Fruit fly (Drosophila melanogaster) whole organism, embryonic: ENCODE measurements around the gene Shmt.

Source experiments
- BEAF-32 ChIP-seq: fragments of 200-800 bp; sonication (Bioruptor generic); optimal IDR thresholded peaks from 3 replicates; lab custom pipeline; 2017; ENCODE audit warnings: missing biosample characterization, missing genetic modification characterization, mild to moderate bottlenecking, moderate library complexity, missing genetic modification reagents
- CG10274 ChIP-seq: fragments of 200-800 bp; sonication (Bioruptor generic); optimal IDR thresholded peaks from 3 replicates; lab custom pipeline; 2017; ENCODE audit warnings: missing biosample characterization, mild to moderate bottlenecking, missing genetic modification characterization
- CG10321 ChIP-seq: fragments of 200-800 bp; sonication (Bioruptor generic); IDR thresholded peaks from 2 replicates; pipeline ENCODE4 v1.3.6; 2022; ENCODE audit warnings: missing biosample characterization, missing genetic modification characterization
- CG11398 ChIP-seq: fragments of 200-800 bp; sonication (Bioruptor generic); optimal IDR thresholded peaks from 2 replicates; lab custom pipeline; 2016; ENCODE audit warnings: missing biosample characterization, missing genetic modification characterization
- CG13424 ChIP-seq: fragments of 200-800 bp; sonication (Bioruptor generic); optimal IDR thresholded peaks from 2 replicates; lab custom pipeline; 2019; ENCODE audit warnings: missing biosample characterization, mild to moderate bottlenecking, missing genetic modification characterization, moderate library complexity
- CG13775 ChIP-seq: fragments of 200-800 bp; sonication (Bioruptor generic); optimal IDR thresholded peaks from 3 replicates; lab custom pipeline; 2017; ENCODE audit warnings: missing biosample characterization, mild to moderate bottlenecking, missing genetic modification characterization
- CG14441 ChIP-seq: fragments of 200-800 bp; sonication (Bioruptor generic); IDR thresholded peaks from 2 replicates; pipeline ENCODE4 v1.3.6; 2022; ENCODE audit warnings: missing biosample characterization, missing genetic modification characterization
- CG17385 ChIP-seq: fragments of 200-800 bp; sonication (Bioruptor generic); optimal IDR thresholded peaks from 3 replicates; lab custom pipeline; 2018; ENCODE audit warnings: missing biosample characterization, mild to moderate bottlenecking, missing genetic modification characterization
- CG2202 ChIP-seq: fragments of 200-800 bp; sonication (Bioruptor generic); optimal IDR thresholded peaks from 2 replicates; lab custom pipeline; 2018; ENCODE audit warnings: missing biosample characterization, mild to moderate bottlenecking, missing genetic modification characterization
- CG2875 ChIP-seq: fragments of 200-800 bp; sonication (Bioruptor generic); optimal IDR thresholded peaks from 2 replicates; lab custom pipeline; 2017; ENCODE audit warnings: missing biosample characterization, mild to moderate bottlenecking, missing genetic modification characterization, missing genetic modification reagents
- CG31365 ChIP-seq: fragments of 200-800 bp; sonication (Bioruptor generic); optimal IDR thresholded peaks from 2 replicates; lab custom pipeline; 2018; ENCODE audit warnings: missing biosample characterization, mild to moderate bottlenecking, missing genetic modification characterization
- CG3163 ChIP-seq: fragments of 200-800 bp; sonication (Bioruptor generic); optimal IDR thresholded peaks from 3 replicates; lab custom pipeline; 2016; ENCODE audit warnings: missing biosample characterization, missing genetic modification characterization
- CG32772 ChIP-seq: fragments of 200-800 bp; sonication (Bioruptor generic); IDR thresholded peaks from 2 replicates; pipeline ENCODE4 v1.3.6; 2022; ENCODE audit warnings: missing biosample characterization, missing genetic modification characterization
- CG33213 ChIP-seq: fragments of 200-800 bp; sonication (Bioruptor generic); optimal IDR thresholded peaks from 3 replicates; lab custom pipeline; 2016; ENCODE audit warnings: missing biosample characterization, missing genetic modification characterization
- CG42726 ChIP-seq: fragments of 200-800 bp; sonication (Bioruptor generic); IDR thresholded peaks from 2 replicates; pipeline ENCODE4 v1.3.6; 2022; ENCODE audit warnings: missing biosample characterization, missing genetic modification characterization; ENCODE audit not compliant: partially characterized antibody
- CG4328 ChIP-seq: fragments of 200-800 bp; sonication (Bioruptor generic); optimal IDR thresholded peaks from 3 replicates; lab custom pipeline; 2017; ENCODE audit warnings: missing biosample characterization, missing genetic modification reagents, missing genetic modification characterization
- Chrac-16 ChIP-seq: fragments of 200-800 bp; sonication (Bioruptor generic); optimal IDR thresholded peaks from 3 replicates; lab custom pipeline; 2016; ENCODE audit warnings: missing biosample characterization, missing genetic modification characterization
- CrebB ChIP-seq: fragments of 200-800 bp; sonication (Bioruptor generic); optimal IDR thresholded peaks from 3 replicates; lab custom pipeline; 2018; ENCODE audit warnings: missing biosample characterization, mild to moderate bottlenecking, missing genetic modification characterization
- D19B ChIP-seq: fragments of 200-800 bp; sonication (Bioruptor generic); optimal IDR thresholded peaks from 2 replicates; lab custom pipeline; 2017; ENCODE audit warnings: missing biosample characterization, mild to moderate bottlenecking, missing genetic modification characterization
- Drgx ChIP-seq: fragments of 200-800 bp; sonication (Bioruptor generic); IDR thresholded peaks from 2 replicates; pipeline ENCODE4 v1.3.6; 2022; ENCODE audit warnings: missing biosample characterization, missing genetic modification characterization
- HmgZ ChIP-seq: fragments of 200-800 bp; sonication (Bioruptor generic); optimal IDR thresholded peaks from 2 replicates; lab custom pipeline; 2018; ENCODE audit warnings: missing biosample characterization, mild to moderate bottlenecking, missing genetic modification characterization
- Hmr ChIP-seq: fragments of 200-800 bp; sonication (Bioruptor generic); optimal IDR thresholded peaks from 3 replicates; lab custom pipeline; 2017; ENCODE audit warnings: mild to moderate bottlenecking, missing biosample characterization, missing genetic modification reagents, missing genetic modification characterization
- Lpt ChIP-seq: fragments of >200 bp; optimal IDR thresholded peaks from 2 replicates; lab custom pipeline; 2018; ENCODE audit warnings: missing biosample characterization, missing genetic modification characterization
- Rfx ChIP-seq: fragments of 200-800 bp; sonication (Bioruptor generic); IDR thresholded peaks from 2 replicates; pipeline ENCODE4 v1.3.6; 2022; ENCODE audit warnings: missing biosample characterization, missing genetic modification characterization
- Trl ChIP-seq, 3 experiments: fragments of >200 bp in 2 of 3; fragments of 200-800 bp in 1 of 3; sonication (Bioruptor generic) in 1 of 3; optimal IDR thresholded peaks; 2 replicates in 1 of 3; 3 replicates in 2 of 3; lab custom pipeline; 2016 to 2017; ENCODE audit warnings: missing biosample characterization in 1 of 3, missing genetic modification characterization in 1 of 3
- Vsx1 ChIP-seq: fragments of 200-800 bp; sonication (Bioruptor generic); optimal IDR thresholded peaks from 2 replicates; lab custom pipeline; 2017; ENCODE audit warnings: missing biosample characterization, mild to moderate bottlenecking, missing genetic modification characterization, missing genetic modification reagents
- YL-1 ChIP-seq: fragments of 200-800 bp; sonication (Bioruptor generic); optimal IDR thresholded peaks from 3 replicates; lab custom pipeline; 2017; ENCODE audit warnings: missing biosample characterization, mild to moderate bottlenecking, missing genetic modification characterization
- al ChIP-seq: fragments of 200-800 bp; sonication (Bioruptor generic); IDR thresholded peaks from 2 replicates; pipeline ENCODE4 v1.3.6; 2022; ENCODE audit warnings: missing biosample characterization, missing genetic modification characterization
- br ChIP-seq: fragments of >200 bp; optimal IDR thresholded peaks from 2 replicates; lab custom pipeline; 2017
- cad ChIP-seq: fragments of >200 bp; optimal IDR thresholded peaks from 2 replicates; lab custom pipeline; 2017; ENCODE audit warnings: missing biosample characterization, missing genetic modification characterization
- caup ChIP-seq: fragments of 200-800 bp; sonication (Bioruptor generic); optimal IDR thresholded peaks from 3 replicates; lab custom pipeline; 2017; ENCODE audit warnings: missing biosample characterization, mild to moderate bottlenecking, missing genetic modification characterization, moderate library complexity; ENCODE audit not compliant: severe bottlenecking
- cg ChIP-seq: fragments of 200-800 bp; sonication (Bioruptor generic); optimal IDR thresholded peaks from 3 replicates; lab custom pipeline; 2019; ENCODE audit warnings: missing biosample characterization, mild to moderate bottlenecking, missing genetic modification characterization, moderate library complexity
- chinmo ChIP-seq: fragments of 200-800 bp; sonication (Bioruptor generic); IDR thresholded peaks from 4 replicates; pipeline ENCODE4 v1.3.6; 2022; ENCODE audit warnings: missing biosample characterization, missing genetic modification characterization; ENCODE audit not compliant: partially characterized antibody
- chn ChIP-seq: fragments of 200-800 bp; sonication (Bioruptor generic); optimal IDR thresholded peaks from 2 replicates; lab custom pipeline; 2016; ENCODE audit warnings: missing biosample characterization, missing genetic modification characterization
- dpn ChIP-seq, 2 experiments: fragments of 200-800 bp; sonication (Bioruptor generic); optimal IDR thresholded peaks; 3 replicates each; lab custom pipeline; 2016; ENCODE audit warnings: missing biosample characterization in 2 of 2, missing genetic modification characterization in 2 of 2
- fd64A ChIP-seq: fragments of 200-800 bp; sonication (Bioruptor generic); optimal IDR thresholded peaks from 3 replicates; lab custom pipeline; 2018; ENCODE audit warnings: missing biosample characterization, mild to moderate bottlenecking, missing genetic modification characterization
- grau ChIP-seq: fragments of 200-800 bp; optimal IDR thresholded peaks from 3 replicates; lab custom pipeline; 2019; ENCODE audit warnings: missing biosample characterization, mild to moderate bottlenecking, missing genetic modification characterization, moderate library complexity
- hb ChIP-seq: fragments of 200-800 bp; sonication (Bioruptor generic); IDR thresholded peaks from 3 replicates; pipeline ENCODE4 v1.3.6; 2022; ENCODE audit warnings: missing biosample characterization, missing genetic modification characterization; ENCODE audit not compliant: partially characterized antibody
- mirr ChIP-seq: fragments of 200-800 bp; sonication (Bioruptor generic); optimal IDR thresholded peaks from 3 replicates; lab custom pipeline; 2018; ENCODE audit warnings: missing biosample characterization, mild to moderate bottlenecking, missing genetic modification characterization
- otp ChIP-seq: fragments of 200-800 bp; sonication (Bioruptor generic); IDR thresholded peaks from 3 replicates; pipeline ENCODE4, ENCODE4 v1.3.6; 2022; ENCODE audit warnings: missing biosample characterization, missing genetic modification characterization
- phol ChIP-seq: fragments of 200-800 bp; sonication (Bioruptor generic); optimal IDR thresholded peaks from 3 replicates; lab custom pipeline; 2018; ENCODE audit warnings: missing biosample characterization, mild to moderate bottlenecking, missing genetic modification characterization, moderate library complexity
- pita ChIP-seq: fragments of 200-800 bp; sonication (Bioruptor generic); optimal IDR thresholded peaks from 2 replicates; lab custom pipeline; 2017; ENCODE audit warnings: missing biosample characterization, mild to moderate bottlenecking, missing genetic modification characterization
- shn ChIP-seq: fragments of 200-800 bp; sonication (Bioruptor generic); optimal IDR thresholded peaks from 3 replicates; lab custom pipeline; 2016; ENCODE audit warnings: missing biosample characterization, missing genetic modification characterization
- slbo ChIP-seq: fragments of 200-800 bp; sonication (Bioruptor generic); IDR thresholded peaks from 2 replicates; pipeline ENCODE4 v1.3.6; 2022; ENCODE audit warnings: missing biosample characterization, missing genetic modification characterization
- tll ChIP-seq, 2 experiments: fragments of 200-800 bp in 1 of 2; fragments of >200 bp in 1 of 2; sonication (Bioruptor generic) in 1 of 2; optimal IDR thresholded peaks; 2 replicates each; lab custom pipeline; 2017 to 2019; ENCODE audit warnings: missing biosample characterization in 2 of 2, missing genetic modification characterization in 2 of 2, mild to moderate bottlenecking in 1 of 2, moderate library complexity in 1 of 2
- trem ChIP-seq: fragments of 200-800 bp; optimal IDR thresholded peaks from 3 replicates; lab custom pipeline; 2019; ENCODE audit warnings: missing biosample characterization, mild to moderate bottlenecking, missing genetic modification characterization, moderate library complexity
- unc-4 ChIP-seq: fragments of 200-800 bp; sonication (Bioruptor generic); IDR thresholded peaks from 2 replicates; pipeline ENCODE4 v1.3.6; 2022; ENCODE audit warnings: missing biosample characterization, missing genetic modification characterization; ENCODE audit not compliant: partially characterized antibody

Gene Shmt

dm6 chrX:5899241-5900145, 17.1 kb downstream of the Shmt start (continued):
- no peak for TF ChIP-seq pita (GFP tag; lab: Kevin White, UChicago)
- no peak for TF ChIP-seq shn (GFP tag; lab: Kevin White, UChicago)
- TF ChIP-seq Trl (optimal IDR thresholded peaks at IDR 0.05; lab: Kevin White, UChicago) = peak; percentile 83 to 85
- no peak for TF ChIP-seq Trl (GFP tag; optimal IDR thresholded peaks at IDR 0.05; lab: Kevin White, UChicago)
- no peak for TF ChIP-seq CG13775
- peak; percentile 29 for TF ChIP-seq CG10274 (GFP tag; lab: Kevin White, UChicago)
- peak; percentile 27; the same call in 1 of the 2 replicates for TF ChIP-seq Drgx (GFP tag; lab: Robert Waterston, UW)
- TF ChIP-seq CG42726 (GFP tag; lab: Robert Waterston, UW) = peak; percentile 44; the same call in 1 of the 2 replicates
- peak in 1 of 2 experiments; percentile 16 for TF ChIP-seq tll (GFP tag; optimal IDR thresholded peaks at IDR 0.05; lab: Kevin White, UChicago)
- TF ChIP-seq CG2875 (GFP tag; lab: Kevin White, UChicago) = peak; percentile 11
- 0 out of 3 replicates have a peak, but pooled peaks have one; percentile 63 for TF ChIP-seq otp (GFP tag; lab: Robert Waterston, UW)
- TF ChIP-seq unc-4 = no peak
- TF ChIP-seq HmgZ (tag; lab: Kevin White, UChicago) = peak; percentile 14
- TF ChIP-seq CG32772 (GFP tag; lab: Robert Waterston, UW) = peak; percentile 73
- peak; percentile 2 for TF ChIP-seq grau (tag; lab: Kevin White, UChicago)
- no peak for TF ChIP-seq CG17385 (GFP tag; lab: Kevin White, UChicago)
- TF ChIP-seq Vsx1 = peak; percentile 54
- peak; percentile 80; the same call in 3 of the 4 replicates for TF ChIP-seq chinmo (GFP tag; lab: Robert Waterston, UW)
- no peak for TF ChIP-seq BEAF-32 (GFP tag; lab: Kevin White, UChicago)
- peak; percentile 23; the same call in 1 of the 2 replicates for TF ChIP-seq slbo (GFP tag; lab: Robert Waterston, UW)
- no peak for TF ChIP-seq chn (GFP tag; lab: Kevin White, UChicago)
- TF ChIP-seq CG4328 (GFP tag; lab: Kevin White, UChicago) = no peak
- TF ChIP-seq CG11398 (GFP tag; lab: Kevin White, UChicago) = no peak
- TF ChIP-seq CG10321 (GFP tag; lab: Robert Waterston, UW) = peak; percentile 68
- no peak for TF ChIP-seq CG3163 (GFP tag; lab: Kevin White, UChicago)
- peak; percentile 6 for TF ChIP-seq CG13424 (tag; lab: Kevin White, UChicago)
- TF ChIP-seq YL-1 (GFP tag; lab: Kevin White, UChicago) = no peak
- no peak for TF ChIP-seq trem (tag; lab: Kevin White, UChicago)
- no peak for TF ChIP-seq CG2202 (tag; lab: Kevin White, UChicago)
- TF ChIP-seq Chrac-16 (GFP tag; lab: Kevin White, UChicago) = no peak
- peak; percentile 20 for TF ChIP-seq CG31365 (tag; lab: Kevin White, UChicago)
- TF ChIP-seq CrebB (tag; lab: Kevin White, UChicago) = peak; percentile 23
- TF ChIP-seq cg (GFP tag; lab: Kevin White, UChicago) = peak; percentile 61
- TF ChIP-seq phol (tag; lab: Kevin White, UChicago) = no peak
- TF ChIP-seq CG33213 (GFP tag; lab: Kevin White, UChicago) = peak; percentile 15
- 0 out of 2 replicates have a peak, but pooled peaks have one; percentile 38 for TF ChIP-seq CG14441 (GFP tag; lab: Robert Waterston, UW)
- no peak for TF ChIP-seq Lpt (GFP tag; lab: Kevin White, UChicago)
- TF ChIP-seq Hmr (GFP tag; lab: Kevin White, UChicago) = peak; percentile 30
- TF ChIP-seq mirr = peak; percentile 3
- no peak for TF ChIP-seq hb (GFP tag; lab: Robert Waterston, UW)
- no peak for TF ChIP-seq D19B (GFP tag; lab: Kevin White, UChicago)
- no peak for TF ChIP-seq br (lab: Kevin White, UChicago)
- TF ChIP-seq al (GFP tag; lab: Robert Waterston, UW) = no peak
- TF ChIP-seq cad = no peak
- peak; percentile 21; the same call in 1 of the 2 replicates for TF ChIP-seq Rfx (GFP tag; lab: Robert Waterston, UW)
- TF ChIP-seq dpn (GFP tag; optimal IDR thresholded peaks at IDR 0.05; lab: Kevin White, UChicago) = no peak
- TF ChIP-seq caup = peak; percentile 14
- TF ChIP-seq fd64A = no peak
